Worm (Caenorhabditis elegans) whole organism, early embryonic: ENCODE measurements around the gene yju-2.

Experiments
- F13C5.2 ChIP-seq: sonication (generic microtip); optimal IDR thresholded peaks from 2 replicates; lab custom pipeline; 2017; ENCODE audit warnings: mild to moderate bottlenecking, missing genetic modification characterization, inconsistent platforms, missing compliant biosample characterization
- ama-1 ChIP-seq: fragments of 150-350 bp; optimal IDR thresholded peaks from 2 replicates; lab custom pipeline; 2014
- ceh-13 ChIP-seq: fragments of 200-800 bp; sonication (Bioruptor generic); optimal IDR thresholded peaks from 2 replicates; lab custom pipeline; 2018; ENCODE audit warnings: mild to moderate bottlenecking, missing genetic modification characterization, missing compliant biosample characterization
- ets-7 ChIP-seq: sonication (generic microtip); optimal IDR thresholded peaks from 2 replicates; lab custom pipeline; 2016; ENCODE audit warnings: missing genotype, missing genetic modification characterization, missing compliant biosample characterization
- flt-1 ChIP-seq: fragments of 200-800 bp; sonication (Bioruptor generic); IDR thresholded peaks from 2 replicates; pipeline ENCODE4 v1.3.6; 2022; ENCODE audit warnings: missing genetic modification characterization, missing compliant biosample characterization
- scrt-1 ChIP-seq: fragments of 200-800 bp; sonication (Bioruptor generic); IDR thresholded peaks from 2 replicates; pipeline ENCODE4 v1.3.6; 2022; ENCODE audit warnings: missing genetic modification characterization, missing compliant biosample characterization

ce11 chrIII:7153747-7154238, 30.3 kb upstream of the yju-2 start, which contains the start of gene ogt-1:
- TF ChIP-seq ama-1 (lab: Kevin White, UChicago) = no peak
- TF ChIP-seq flt-1 (GFP tag; lab: Robert Waterston, UW) = no peak
- TF ChIP-seq F13C5.2 (tag; lab: Kevin White, UChicago) = peak; percentile 32
- TF ChIP-seq ets-7 (tag; lab: Kevin White, UChicago) = no peak
- no peak for TF ChIP-seq ceh-13 (GFP tag; lab: Kevin White, UChicago)
- TF ChIP-seq scrt-1 (GFP tag; lab: Robert Waterston, UW) = no peak
